Worm (Caenorhabditis elegans) whole organism, mixed stage, embryonic: ENCODE measurements around the gene gst-33.

Experiments
- unc-39 ChIP-seq: fragments of 150-350 bp; optimal IDR thresholded peaks from 2 replicates; lab custom pipeline; 2014; ENCODE audit warnings: missing biosample characterization, missing genetic modification characterization
- ztf-11 ChIP-seq: fragments of 150-350 bp; optimal IDR thresholded peaks from 2 replicates; lab custom pipeline; 2014; ENCODE audit warnings: missing biosample characterization, missing genetic modification characterization

DNA sequence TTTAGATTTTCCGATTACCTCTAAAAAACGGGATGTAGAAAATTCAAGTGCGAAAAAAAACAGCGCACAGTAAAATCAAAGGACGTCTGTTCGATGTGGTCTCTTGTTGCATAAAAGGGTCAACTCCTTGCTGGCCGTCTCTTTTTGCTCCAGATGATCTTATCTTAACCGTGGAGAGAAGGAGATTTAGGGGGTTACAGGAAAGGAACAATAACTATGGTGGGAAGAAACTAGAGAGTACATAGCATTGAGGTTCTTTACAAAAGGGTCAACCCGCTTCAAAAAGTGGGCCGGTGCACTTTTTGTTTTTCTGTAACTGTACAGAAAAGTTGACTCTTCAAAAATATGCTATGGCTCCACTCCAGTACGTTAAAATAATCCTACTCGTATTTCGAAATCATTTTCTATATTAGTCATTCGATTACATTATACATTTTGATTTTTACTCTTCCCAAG lies 36.8 kb downstream of the gst-33 start, which contains the start of the genes T20D4.19 and srj-9:
- no peak for TF ChIP-seq ztf-11 (tag; lab: Kevin White, UChicago)
- TF ChIP-seq unc-39 (tag; lab: Kevin White, UChicago), result no peak
